Worm (Caenorhabditis elegans): ENCODE results near the gene W08G11.3.

ce11 chrV:16388268-16388667, 20.8 kb downstream of the W08G11.3 start, which contains the start of gene sri-65:
- TF ChIP-seq fkh-10 (GFP tag; optimal IDR thresholded peaks at IDR 0.05) (no peak), ama-1 (optimal IDR thresholded peaks at IDR 0.05) (no peak), lin-11 (tag; optimal IDR thresholded peaks at IDR 0.05) (no peak), sox-4 (tag; optimal IDR thresholded peaks at IDR 0.05) (no peak), fkh-6 (tag; optimal IDR thresholded peaks at IDR 0.05) (no peak), elt-2 (tag; optimal IDR thresholded peaks at IDR 0.05) (no peak), nhr-11 (tag; optimal IDR thresholded peaks at IDR 0.05) (no peak), ceh-9 (tag; optimal IDR thresholded peaks at IDR 0.05) (no peak)

Measured in whole organism, late embryonic.